Worm (Caenorhabditis elegans): Measurements from ENCODE around the gene nhr-230.

The nhr-230 gene

ce11 chrV:18846480-18846879 lies at the start of gene nhr-230:
Gene nhr-230 (plus strand): TSS chrV:18846780.
- no peak for TF ChIP-seq unc-62 (GFP tag; optimal IDR thresholded peaks at IDR 0.05)

DNA sequence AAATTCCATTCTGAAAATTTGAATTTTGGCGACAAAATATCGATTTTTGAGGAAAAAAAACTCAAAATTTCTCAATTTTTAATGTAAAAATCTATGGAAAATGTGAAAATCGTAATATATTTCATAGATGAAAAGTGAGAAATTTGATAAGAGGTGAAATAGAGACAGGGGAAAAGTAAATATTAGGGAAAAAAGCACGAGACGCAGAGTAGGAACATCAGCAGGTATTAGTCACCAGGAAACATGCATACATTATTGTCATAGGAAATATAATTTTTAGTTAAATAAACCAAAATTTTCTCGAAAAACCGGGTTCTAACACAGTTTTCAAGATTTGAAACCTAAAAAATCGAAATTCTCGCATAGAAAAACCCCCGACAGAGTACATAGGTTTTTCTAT lies 45.8 kb upstream of the nhr-230 start, which contains the start of gene nhr-170:
Gene nhr-170 (minus strand): TSS at position 16 of the 400 bp plus-strand sequence.
- TF ChIP-seq unc-62 (GFP tag; optimal IDR thresholded peaks at IDR 0.05) = no peak

ce11 chrV:18802077-18802476 lies 44.5 kb upstream of the nhr-230 start, which contains the start of gene C54E10.11:
Gene C54E10.11 (minus strand): TSS chrV:18802177.
- no peak for TF ChIP-seq unc-62 (GFP tag; optimal IDR thresholded peaks at IDR 0.05)

DNA sequence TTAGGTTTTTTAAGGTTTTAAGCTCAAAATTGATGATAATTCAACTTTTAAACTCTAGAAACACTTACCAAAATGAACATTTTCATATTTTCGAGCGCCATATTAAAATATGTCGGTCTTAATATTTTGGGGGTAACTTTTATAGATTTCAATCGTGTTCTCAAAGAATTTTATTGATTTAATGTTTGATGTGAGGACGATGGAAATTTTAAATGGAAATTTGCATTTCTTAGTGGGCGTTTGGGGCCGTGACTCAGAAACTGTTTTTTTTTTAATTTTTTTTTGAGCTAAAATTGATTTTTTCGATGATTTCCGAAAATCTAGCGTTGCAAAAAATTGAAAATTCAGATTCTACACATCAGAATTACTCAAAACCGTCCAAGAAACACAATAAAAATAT lies 43.3 kb upstream of the nhr-230 start, which contains the start of gene C54E10.10:
Gene C54E10.10 (minus strand): TSS at position 101 of the 400 bp plus-strand sequence.
- TF ChIP-seq unc-62 (GFP tag; optimal IDR thresholded peaks at IDR 0.05) = no peak

DNA sequence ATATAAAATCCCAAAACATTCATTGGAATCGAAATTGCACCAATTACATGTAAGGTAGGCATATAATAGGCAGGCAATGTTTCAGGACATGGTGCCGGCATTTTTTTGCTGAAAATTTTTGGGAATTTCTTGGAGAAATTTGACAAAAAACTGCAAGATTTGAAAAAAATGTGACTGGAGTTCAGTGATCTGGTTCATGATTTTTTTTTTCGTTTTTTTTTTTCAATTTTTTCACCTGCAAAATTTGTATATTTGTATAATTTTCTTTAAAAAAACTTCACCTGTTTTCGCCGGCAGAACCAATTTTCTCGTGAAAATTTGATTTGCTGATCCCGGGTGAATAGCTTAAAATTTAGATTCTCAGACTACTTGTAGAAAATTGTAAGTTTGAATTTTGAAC lies 40.2 kb upstream of the nhr-230 start, which contains the start of gene sri-10:
Gene sri-10 (minus strand): TSS at position 101 of the 400 bp plus-strand sequence.
- TF ChIP-seq unc-62 (GFP tag; optimal IDR thresholded peaks at IDR 0.05) = no peak

DNA sequence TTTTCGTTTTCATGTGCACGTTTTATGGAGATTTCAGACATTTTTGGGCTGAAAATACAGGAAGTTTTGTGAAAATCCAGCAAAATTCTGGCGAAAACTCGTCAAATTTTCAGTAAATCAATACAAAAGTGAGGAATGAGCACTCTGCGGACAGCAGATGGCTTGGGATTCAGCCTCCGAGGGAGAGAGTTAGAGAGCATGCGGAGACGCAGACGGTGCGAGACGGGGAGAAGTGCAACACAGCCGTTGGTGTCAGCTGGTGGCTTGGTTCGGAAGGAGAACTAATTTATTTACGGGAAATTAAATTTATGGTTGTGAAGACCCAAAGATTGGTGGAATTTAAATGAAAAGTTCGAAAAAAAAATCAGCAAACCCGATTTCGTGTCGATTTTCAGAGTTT lies 38.0 kb upstream of the nhr-230 start, which contains the start of gene C54E10.6:
Gene C54E10.6 (minus strand): TSS at position 109 of the 400 bp plus-strand sequence.
- no peak for TF ChIP-seq unc-62 (GFP tag; optimal IDR thresholded peaks at IDR 0.05)

ce11 chrV:18810705-18811104 lies 35.9 kb upstream of the nhr-230 start, which contains the start of gene C54E10.3:
Gene C54E10.3 (plus strand): TSS chrV:18811005.
- TF ChIP-seq unc-62 (GFP tag; optimal IDR thresholded peaks at IDR 0.05) = no peak

DNA sequence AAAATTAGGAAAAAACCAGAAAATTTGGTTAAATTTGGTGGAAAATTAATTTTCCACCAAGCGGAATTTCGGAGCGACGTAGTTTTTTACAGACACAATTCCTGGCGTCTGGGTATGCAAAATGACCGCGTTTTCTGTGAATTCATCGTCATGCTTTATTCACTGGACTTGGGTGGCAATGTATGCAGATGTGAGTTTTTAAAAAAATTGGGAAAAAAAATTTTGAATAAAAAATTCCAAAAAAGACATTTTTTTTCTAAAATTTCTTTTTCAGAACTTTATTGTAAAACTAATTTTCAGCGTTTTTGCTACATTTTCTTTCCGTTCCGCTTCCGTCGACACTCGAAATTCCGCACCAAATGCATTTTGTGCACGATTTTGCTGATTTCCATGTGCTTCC lies 35.2 kb upstream of the nhr-230 start, which contains the start of gene C54E10.7:
Gene C54E10.7 (plus strand): TSS at position 301 of the 400 bp plus-strand sequence.
- no peak for TF ChIP-seq unc-62 (GFP tag; optimal IDR thresholded peaks at IDR 0.05)

ce11 chrV:18819643-18820042 lies 26.9 kb upstream of the nhr-230 start, which contains the start of gene ncs-5:
Gene ncs-5 (plus strand): TSS chrV:18819766.
- TF ChIP-seq unc-62 (GFP tag; optimal IDR thresholded peaks at IDR 0.05) = no peak

- TF ChIP-seq unc-62 (GFP tag; optimal IDR thresholded peaks at IDR 0.05) = no peak
Measured at ce11 chrV:18821569-18821968, 25.0 kb upstream of the nhr-230 start.

DNA sequence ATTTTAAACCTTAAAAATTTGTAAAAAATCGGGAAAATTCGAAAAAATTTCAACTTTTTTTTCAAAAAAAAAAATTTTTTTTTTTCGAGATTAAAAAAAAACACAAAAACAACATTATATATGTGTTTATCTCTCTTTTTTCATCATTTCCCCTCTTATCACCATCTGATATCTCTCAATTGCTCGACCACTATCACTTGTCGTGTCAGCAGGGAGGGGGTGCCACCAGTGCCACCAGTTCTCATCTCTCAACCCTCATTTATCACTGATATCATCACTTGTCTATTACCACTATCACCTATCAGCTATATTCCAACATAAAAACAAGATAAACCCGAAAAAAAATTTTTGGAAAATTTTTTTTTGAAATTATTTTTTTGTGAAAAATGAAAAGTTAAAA lies 20.1 kb upstream of the nhr-230 start:
- no peak for TF ChIP-seq unc-62 (GFP tag; optimal IDR thresholded peaks at IDR 0.05)

ce11 chrV:18827374-18827773 lies 19.2 kb upstream of the nhr-230 start:
- TF ChIP-seq unc-62 (GFP tag; optimal IDR thresholded peaks at IDR 0.05) = no peak

DNA sequence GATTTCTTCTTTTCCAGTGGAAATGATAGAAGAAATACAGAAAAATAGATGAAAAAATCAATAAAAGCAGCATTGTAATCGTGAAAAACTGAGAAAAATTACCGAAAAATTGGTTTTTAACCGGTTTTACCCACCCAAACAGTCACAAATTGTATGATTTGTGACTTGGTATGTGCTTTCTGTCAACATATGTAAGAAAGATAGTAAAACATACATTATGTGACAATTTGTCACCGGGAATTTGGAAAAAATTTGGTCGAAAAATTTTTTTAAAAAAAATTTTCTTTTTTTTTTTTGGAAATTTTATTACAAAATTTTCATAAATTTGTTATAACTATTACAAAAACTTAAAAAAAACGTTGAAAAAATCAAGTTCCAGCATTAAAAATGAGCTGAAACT lies 9.5 kb upstream of the nhr-230 start, which contains the start of gene cyp-33D3:
Gene cyp-33D3 (minus strand): TSS at position 101 of the 400 bp plus-strand sequence.
- no peak for TF ChIP-seq unc-62 (GFP tag; optimal IDR thresholded peaks at IDR 0.05)

DNA sequence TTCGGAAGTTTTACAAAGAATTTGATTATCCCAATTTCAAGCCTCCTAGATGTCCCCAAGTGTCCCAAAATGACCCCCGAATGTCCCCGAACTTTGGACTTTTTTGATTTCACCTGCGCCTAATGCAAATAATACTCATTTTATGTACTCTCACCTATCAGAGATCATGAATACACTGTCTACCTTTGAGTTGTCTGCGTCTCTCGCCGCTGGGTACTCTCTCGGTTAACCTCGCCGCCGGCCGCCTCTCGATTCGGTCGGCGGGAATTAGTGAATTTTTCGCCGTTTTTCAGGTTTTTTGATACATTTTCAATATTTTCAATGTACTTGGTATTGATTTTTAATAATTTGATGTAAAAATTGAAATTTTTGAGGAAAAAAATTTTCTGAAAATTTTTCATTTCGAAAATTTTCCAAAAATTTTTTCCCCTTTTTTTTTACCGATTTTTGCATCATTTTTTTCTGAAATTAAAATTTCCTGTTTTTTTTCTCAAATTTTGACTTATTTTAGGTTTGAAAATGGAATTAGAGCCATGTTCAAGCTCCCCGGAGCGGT lies 7.7 kb upstream of the nhr-230 start, which contains the start of gene nhr-65:
Gene nhr-65 (plus strand): TSS at position 506 of the 556 bp plus-strand sequence.
- TF ChIP-seq unc-62 (GFP tag; optimal IDR thresholded peaks at IDR 0.05) = no peak

ce11 chrV:18842468-18842867 lies 4.1 kb upstream of the nhr-230 start:
- TF ChIP-seq unc-62 (GFP tag; optimal IDR thresholded peaks at IDR 0.05) = no peak

DNA sequence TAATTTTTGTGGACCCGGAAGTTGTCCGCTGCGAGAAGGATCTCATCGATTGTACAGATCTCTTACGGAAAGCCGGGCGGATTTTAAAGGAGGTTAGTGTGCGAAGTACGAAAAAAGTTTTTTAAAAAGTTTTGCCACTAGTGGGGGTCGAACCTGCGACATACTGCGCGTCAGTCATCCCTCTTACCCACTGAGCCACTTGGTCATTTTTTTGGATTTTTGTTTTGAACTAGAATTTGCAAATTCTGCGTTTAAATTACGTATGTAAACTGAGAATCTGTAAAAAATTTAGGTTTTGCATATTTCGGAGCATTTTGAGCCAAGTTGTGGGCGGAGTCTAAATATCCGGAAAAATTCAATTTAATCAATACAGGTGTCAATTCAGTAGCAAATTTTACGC lies 2.0 kb downstream of the nhr-230 start:
- TF ChIP-seq unc-62 (GFP tag; optimal IDR thresholded peaks at IDR 0.05) = no peak

DNA sequence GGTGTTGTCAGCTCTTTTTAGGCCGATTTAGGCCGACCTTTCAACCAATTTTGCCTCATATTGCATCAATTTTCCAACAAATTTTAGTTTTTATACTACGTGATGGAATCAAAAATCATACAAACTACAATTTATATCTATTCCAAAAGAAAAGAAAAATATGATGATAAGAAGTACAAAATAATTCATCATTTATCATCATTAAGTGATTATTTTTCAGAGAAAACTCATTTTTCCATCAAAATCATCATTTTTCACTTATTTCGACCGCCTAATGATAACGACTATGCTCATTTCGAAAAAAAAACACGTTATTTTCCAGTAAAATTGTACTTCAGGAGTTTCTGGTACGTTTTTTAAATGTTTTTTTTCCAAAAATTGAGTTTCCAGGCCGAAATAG lies 8.2 kb downstream of the nhr-230 start:
- no peak for TF ChIP-seq unc-62 (GFP tag; optimal IDR thresholded peaks at IDR 0.05)

Data from whole organism, dauer.